Fruit fly (Drosophila melanogaster) whole organism, embryonic: ENCODE measurements around the gene Eip75B.

ENCODE experiments used
- Abd-B ChIP-seq: fragments of 200-800 bp; sonication (Bioruptor generic); optimal IDR thresholded peaks from 2 replicates; lab custom pipeline; 2018; ENCODE audit warnings: missing biosample characterization, mild to moderate bottlenecking, missing genetic modification characterization, moderate library complexity
- Atf3 ChIP-seq: fragments of 200-800 bp; sonication (Bioruptor generic); optimal IDR thresholded peaks from 3 replicates; lab custom pipeline; 2016; ENCODE audit warnings: missing biosample characterization, missing genetic modification characterization
- BEAF-32 ChIP-seq: fragments of 200-800 bp; sonication (Bioruptor generic); optimal IDR thresholded peaks from 3 replicates; lab custom pipeline; 2017; ENCODE audit warnings: missing biosample characterization, missing genetic modification characterization, mild to moderate bottlenecking, moderate library complexity, missing genetic modification reagents
- CG10565 ChIP-seq: fragments of 200-800 bp; sonication (Bioruptor generic); optimal IDR thresholded peaks from 3 replicates; lab custom pipeline; 2016; ENCODE audit warnings: missing biosample characterization, mild to moderate bottlenecking, missing genetic modification characterization
- CG11247 ChIP-seq: fragments of 200-800 bp; sonication (Bioruptor generic); IDR thresholded peaks from 2 replicates; pipeline ENCODE4 v1.3.6; 2022; ENCODE audit warnings: missing biosample characterization, missing genetic modification characterization
- CG12219 ChIP-seq: fragments of 200-800 bp; sonication (Bioruptor generic); optimal IDR thresholded peaks from 3 replicates; lab custom pipeline; 2018; ENCODE audit warnings: missing biosample characterization, mild to moderate bottlenecking, missing genetic modification characterization
- CG16779 ChIP-seq: fragments of 200-800 bp; sonication (Bioruptor generic); IDR thresholded peaks from 2 replicates; pipeline ENCODE4 v1.3.6; 2022; ENCODE audit warnings: missing biosample characterization, missing genetic modification characterization
- CG2129 ChIP-seq: fragments of 200-800 bp; sonication (Bioruptor generic); IDR thresholded peaks from 2 replicates; pipeline ENCODE4 v1.3.6; 2022; ENCODE audit warnings: missing biosample characterization, missing genetic modification characterization; ENCODE audit not compliant: partially characterized antibody
- CG30020 ChIP-seq: fragments of 200-800 bp; optimal IDR thresholded peaks from 2 replicates; lab custom pipeline; 2019; ENCODE audit warnings: missing biosample characterization, mild to moderate bottlenecking, missing genetic modification characterization, moderate library complexity
- CG31224 ChIP-seq: fragments of 200-800 bp; sonication (Bioruptor generic); IDR thresholded peaks from 2 replicates; pipeline ENCODE4 v1.3.6; 2022; ENCODE audit warnings: missing biosample characterization, missing genetic modification characterization
- CG6254 ChIP-seq: fragments of 200-800 bp; sonication (Bioruptor generic); optimal IDR thresholded peaks from 3 replicates; lab custom pipeline; 2017; ENCODE audit warnings: mild to moderate bottlenecking, missing biosample characterization, missing genetic modification reagents, missing genetic modification characterization
- CG7357 ChIP-seq: fragments of 200-800 bp; sonication (Bioruptor generic); IDR thresholded peaks from 3 replicates; pipeline ENCODE4 v1.3.6; 2022; ENCODE audit warnings: missing biosample characterization, missing genetic modification characterization
- CG7963 ChIP-seq: fragments of 200-800 bp; sonication (Bioruptor generic); IDR thresholded peaks from 3 replicates; pipeline ENCODE4 v1.3.6; 2022; ENCODE audit warnings: missing biosample characterization, missing genetic modification characterization; ENCODE audit not compliant: partially characterized antibody
- CG8281 ChIP-seq: fragments of 200-800 bp; sonication (Bioruptor generic); optimal IDR thresholded peaks from 2 replicates; lab custom pipeline; 2018; ENCODE audit warnings: missing biosample characterization, mild to moderate bottlenecking, missing genetic modification characterization, moderate library complexity
- CG9932 ChIP-seq: fragments of 200-800 bp; sonication (Bioruptor generic); IDR thresholded peaks from 2 replicates; pipeline ENCODE4 v1.3.6; 2022; ENCODE audit warnings: missing biosample characterization, missing genetic modification characterization
- CTCF ChIP-seq: fragments of 200-800 bp; sonication (Bioruptor generic); optimal IDR thresholded peaks from 2 replicates; lab custom pipeline; 2017; ENCODE audit warnings: missing biosample characterization, mild to moderate bottlenecking, missing genetic modification characterization, moderate library complexity
- E2f2 ChIP-seq: fragments of 200-800 bp; sonication (Bioruptor generic); IDR thresholded peaks from 2 replicates; pipeline ENCODE4 v1.3.6; 2022; ENCODE audit warnings: missing biosample characterization, missing genetic modification characterization
- Hey ChIP-seq: fragments of 200-800 bp; sonication (Bioruptor generic); optimal IDR thresholded peaks from 3 replicates; lab custom pipeline; 2018; ENCODE audit warnings: missing biosample characterization, mild to moderate bottlenecking, missing genetic modification characterization
- Hr39 ChIP-seq: fragments of >200 bp; optimal IDR thresholded peaks from 2 replicates; lab custom pipeline; 2017
- MBD-R2 ChIP-seq: fragments of 200-800 bp; sonication (Bioruptor generic); IDR thresholded peaks from 2 replicates; pipeline ENCODE4 v1.3.6; 2022; ENCODE audit warnings: missing biosample characterization, missing genetic modification characterization
- NFAT ChIP-seq: fragments of 200-800 bp; sonication (Bioruptor generic); IDR thresholded peaks from 2 replicates; pipeline ENCODE4 v1.3.6; 2022; ENCODE audit warnings: missing biosample characterization, missing genetic modification characterization
- Tbp ChIP-seq: fragments of >200 bp; optimal IDR thresholded peaks from 2 replicates; lab custom pipeline; 2018; ENCODE audit warnings: missing biosample characterization, missing genetic modification characterization
- Trl ChIP-seq, 3 experiments: fragments of >200 bp in 2 of 3; fragments of 200-800 bp in 1 of 3; sonication (Bioruptor generic) in 1 of 3; optimal IDR thresholded peaks; 2 replicates in 1 of 3; 3 replicates in 2 of 3; lab custom pipeline; 2016 to 2017; ENCODE audit warnings: missing biosample characterization in 1 of 3, missing genetic modification characterization in 1 of 3
- ato ChIP-seq: fragments of 200-800 bp; sonication (Bioruptor generic); IDR thresholded peaks from 2 replicates; pipeline ENCODE4 v1.3.6; 2022; ENCODE audit warnings: missing biosample characterization, missing genetic modification characterization; ENCODE audit not compliant: partially characterized antibody
- bab2 ChIP-seq: fragments of 200-800 bp; sonication (Bioruptor generic); optimal IDR thresholded peaks from 2 replicates; lab custom pipeline; 2016; ENCODE audit warnings: missing biosample characterization, missing genetic modification characterization
- bsh ChIP-seq, 2 experiments: fragments of 200-800 bp; sonication (Bioruptor generic); optimal IDR thresholded peaks; 2 replicates each; lab custom pipeline; 2017 to 2018; ENCODE audit warnings: mild to moderate bottlenecking in 2 of 2, missing biosample characterization in 2 of 2, missing genetic modification characterization in 2 of 2, moderate library complexity in 1 of 2
- emc ChIP-seq: fragments of 200-800 bp; sonication (Bioruptor generic); optimal IDR thresholded peaks from 2 replicates; lab custom pipeline; 2016; ENCODE audit warnings: missing biosample characterization, missing genetic modification characterization
- fu2 ChIP-seq: fragments of 200-800 bp; sonication (Bioruptor generic); optimal IDR thresholded peaks from 2 replicates; lab custom pipeline; 2016; ENCODE audit warnings: missing biosample characterization, missing genetic modification characterization
- grn ChIP-seq: fragments of 200-800 bp; sonication (Bioruptor generic); optimal IDR thresholded peaks from 3 replicates; lab custom pipeline; 2017; ENCODE audit warnings: missing biosample characterization, missing genetic modification characterization
- nom ChIP-seq: fragments of 200-800 bp; sonication (Bioruptor generic); optimal IDR thresholded peaks from 2 replicates; lab custom pipeline; 2017; ENCODE audit warnings: missing biosample characterization, missing genetic modification characterization, mild to moderate bottlenecking, moderate library complexity, missing genetic modification reagents
- org-1 ChIP-seq: fragments of 200-800 bp; sonication (Bioruptor generic); optimal IDR thresholded peaks from 2 replicates; lab custom pipeline; 2017; ENCODE audit warnings: missing biosample characterization, missing genetic modification characterization
- pan ChIP-seq, 4 experiments: fragments of >200 bp in 3 of 4; fragments of 200-800 bp in 1 of 4; sonication (Bioruptor generic) in 1 of 4; optimal IDR thresholded peaks in 3 of 4; IDR thresholded peaks in 1 of 4; 2 replicates each; pipeline versions ENCODE4 v1.3.6 to Lab custom; 2017 to 2022; ENCODE audit warnings: missing biosample characterization in 2 of 4, missing genetic modification characterization in 2 of 4, mixed read lengths in 1 of 4
- psq ChIP-seq: fragments of 200-800 bp; sonication (Bioruptor generic); optimal IDR thresholded peaks from 2 replicates; lab custom pipeline; 2017; ENCODE audit warnings: missing biosample characterization, missing genetic modification characterization
- sens ChIP-seq: fragments of 200-800 bp; sonication (Bioruptor generic); peaks from one replicate; lab custom pipeline; 2016; ENCODE audit warnings: missing biosample characterization, missing genetic modification characterization
- zfh1 ChIP-seq: fragments of 200-800 bp; sonication (Bioruptor generic); IDR thresholded peaks from 3 replicates; pipeline ENCODE4 v1.3.6; 2022; ENCODE audit warnings: missing biosample characterization, missing genetic modification characterization

Eip75B gene

dm6 chr3L:18075853-18076252, 11.4 kb upstream of the Eip75B start:
- no peak for TF ChIP-seq CG6254 (GFP tag; lab: Kevin White, UChicago)
- no peak for TF ChIP-seq CG16779 (GFP tag; lab: Robert Waterston, UW)
- TF ChIP-seq CG11247, result no peak
- no peak for TF ChIP-seq E2f2 (GFP tag; lab: Robert Waterston, UW)
- TF ChIP-seq CTCF (GFP tag; lab: Kevin White, UChicago), result no peak
- TF ChIP-seq Tbp, result no peak
- no peak for TF ChIP-seq CG12219 (GFP tag; lab: Kevin White, UChicago)
- no peak for TF ChIP-seq CG31224 (GFP tag; lab: Robert Waterston, UW)
- no peak for TF ChIP-seq CG7357 (GFP tag; lab: Robert Waterston, UW)
- TF ChIP-seq MBD-R2 (GFP tag; lab: Robert Waterston, UW), result no peak
- TF ChIP-seq Abd-B, result no peak
- no peak for TF ChIP-seq fu2
- no peak for TF ChIP-seq Atf3 (GFP tag; lab: Kevin White, UChicago)
- no peak for TF ChIP-seq emc

- TF ChIP-seq bsh (GFP tag; optimal IDR thresholded peaks at IDR 0.05; lab: Kevin White, UChicago), result peak in 1 of 2 experiments; percentile 14
- TF ChIP-seq ato (GFP tag; lab: Robert Waterston, UW), result no peak
- no peak for TF ChIP-seq bab2 (GFP tag; lab: Kevin White, UChicago)
- TF ChIP-seq fu2, result no peak
- TF ChIP-seq Abd-B, result no peak
- peak; percentile 33 for TF ChIP-seq nom
- no peak for TF ChIP-seq CG9932 (GFP tag; lab: Robert Waterston, UW)
- TF ChIP-seq CG10565 (GFP tag; lab: Kevin White, UChicago), result no peak
- TF ChIP-seq Hey (tag; lab: Kevin White, UChicago), result no peak
- no peak for TF ChIP-seq psq (GFP tag; lab: Kevin White, UChicago)
- TF ChIP-seq Trl (optimal IDR thresholded peaks at IDR 0.05; lab: Kevin White, UChicago), result peak in 1 of 2 experiments; percentile 3
- no peak for TF ChIP-seq Trl (GFP tag; optimal IDR thresholded peaks at IDR 0.05; lab: Kevin White, UChicago)
- no peak for TF ChIP-seq CG30020 (tag; lab: Kevin White, UChicago)
- no peak for TF ChIP-seq zfh1
- TF ChIP-seq NFAT (GFP tag; lab: Robert Waterston, UW), result no peak
Observed at dm6 chr3L:18074988-18075387, 10.5 kb upstream of the Eip75B start.

- TF ChIP-seq sens (GFP tag; lab: Kevin White, UChicago), result peak; percentile 11
- TF ChIP-seq nom, result peak; percentile 66
- no peak for TF ChIP-seq CG2129 (GFP tag; lab: Robert Waterston, UW)
- TF ChIP-seq CG8281, result no peak
- no peak for TF ChIP-seq pan (optimal IDR thresholded peaks at IDR 0.05; lab: Kevin White, UChicago)
- no peak for TF ChIP-seq pan (GFP tag; optimal IDR thresholded peaks at IDR 0.05 in 1 of 2, IDR thresholded peaks at IDR 0.05 in 1 of 2)
- no peak for TF ChIP-seq grn (GFP tag; lab: Kevin White, UChicago)
- TF ChIP-seq org-1 (GFP tag; lab: Kevin White, UChicago), result no peak
- TF ChIP-seq, all 482 proteins: peak for 2
Observed at dm6 chr3L:18073559-18074134, 9.2 kb upstream of the Eip75B start, which contains the start of gene CG44004. Gene CG44004, minus strand, starts transcription at chr3L:18073863.

dm6 chr3L:18072023-18072422, 7.5 kb upstream of the Eip75B start, which contains the start of gene CG44005:
Gene CG44005, minus strand, starts transcription at chr3L:18072123.
- TF ChIP-seq bsh (GFP tag; optimal IDR thresholded peaks at IDR 0.05; lab: Kevin White, UChicago), result no peak
- TF ChIP-seq zfh1, result no peak
- TF ChIP-seq BEAF-32 (GFP tag; lab: Kevin White, UChicago), result no peak
- TF ChIP-seq Hr39, result no peak
- TF ChIP-seq CG7963, result no peak
